Worm (Caenorhabditis elegans) whole organism, L1 larva: Measurements from ENCODE around the gene Y47D7A.6.

ENCODE experiments used
- ceh-82 ChIP-seq, 3 experiments: fragments of 150-350 bp in 1 of 3; sonication (generic microtip) in 2 of 3; optimal IDR thresholded peaks; 2 replicates each; lab custom pipeline; 2014 to 2017; ENCODE audit warnings: missing biosample characterization in 3 of 3, missing genetic modification characterization in 3 of 3
- dpl-1 ChIP-seq, 3 experiments: fragments of 150-350 bp in 2 of 3; sonication (generic microtip) in 1 of 3; optimal IDR thresholded peaks; 2 replicates each; lab custom pipeline; 2014 to 2017; ENCODE audit warnings: missing biosample characterization in 3 of 3, missing genetic modification characterization in 3 of 3, missing genetic modification reagents in 3 of 3
- nhr-77 ChIP-seq: fragments of 150-350 bp; optimal IDR thresholded peaks from 2 replicates; lab custom pipeline; 2014; ENCODE audit warnings: missing biosample characterization, missing genetic modification characterization

ce11 chrV:4418116-4418515 lies at the start of gene Y47D7A.6:
- TF ChIP-seq nhr-77 (tag; lab: Kevin White, UChicago) = no peak
- no peak for TF ChIP-seq ceh-82 (tag; optimal IDR thresholded peaks at IDR 0.05; lab: Kevin White, UChicago)
- no peak for TF ChIP-seq dpl-1 (GFP tag; optimal IDR thresholded peaks at IDR 0.05; lab: Kevin White, UChicago)
